Worm (Caenorhabditis elegans): ENCODE measurements around the gene mrpl-49.

Gene mrpl-49

ce11 chrV:12733465-12734248 is 5.2 kb downstream of the mrpl-49 start, which contains the start of the genes dhs-21 and xbx-9 (continued):
- peak; percentile 56 for TF ChIP-seq T20F7.1 (GFP tag; optimal IDR thresholded peaks at IDR 0.05)
- no peak for TF ChIP-seq pha-4 (GFP tag; IDR thresholded peaks at IDR 0.05)
- TF ChIP-seq pha-4 (tag; optimal IDR thresholded peaks at IDR 0.05): no peak
- TF ChIP-seq F49E8.2 (tag; optimal IDR thresholded peaks at IDR 0.05; ENCODE audit: borderline replicate concordance): no peak
- TF ChIP-seq daf-12 (tag; optimal IDR thresholded peaks at IDR 0.05): no peak
- peak; percentile 19 for TF ChIP-seq mes-2 (tag; optimal IDR thresholded peaks at IDR 0.05; ENCODE audit: poor library complexity, severe bottlenecking)
- TF ChIP-seq mdt-29 (GFP tag; IDR thresholded peaks at IDR 0.05): no peak
- TF ChIP-seq duxl-1 (tag; optimal IDR thresholded peaks at IDR 0.05; ENCODE audit: poor library complexity): no peak
- TF ChIP-seq ceh-20 (GFP tag; IDR thresholded peaks at IDR 0.05): no peak
- peak; percentile 30 for TF ChIP-seq nhr-10 (tag; optimal IDR thresholded peaks at IDR 0.05)
- TF ChIP-seq nhr-48 (tag; optimal IDR thresholded peaks at IDR 0.05): no peak
- no peak for TF ChIP-seq ceh-62 (tag; optimal IDR thresholded peaks at IDR 0.05)
- no peak for TF ChIP-seq lim-7 (GFP tag; IDR thresholded peaks at IDR 0.05)
- TF ChIP-seq nhr-42 (GFP tag; IDR thresholded peaks at IDR 0.05): no peak
- no peak for TF ChIP-seq ztf-11 (tag; optimal IDR thresholded peaks at IDR 0.05)
- no peak for TF ChIP-seq spr-3 (GFP tag; optimal IDR thresholded peaks at IDR 0.05)
- TF ChIP-seq hlh-30 (tag; optimal IDR thresholded peaks at IDR 0.05; ENCODE audit: insufficient read depth): peak; percentile 65
- peak; percentile 35 for TF ChIP-seq mxl-3 (GFP tag; optimal IDR thresholded peaks at IDR 0.05)
- no peak for TF ChIP-seq lin-13 (GFP tag; optimal IDR thresholded peaks at IDR 0.05)
- no peak for TF ChIP-seq ceh-28 (tag; optimal IDR thresholded peaks at IDR 0.05)

- no peak for TF ChIP-seq T20F7.1 (GFP tag; optimal IDR thresholded peaks at IDR 0.05)
- TF ChIP-seq hif-1 (tag; optimal IDR thresholded peaks at IDR 0.05): no peak
- 0 out of 2 replicates have a peak, but pooled peaks have one; percentile 59 for TF ChIP-seq daf-19 (GFP tag; conservative IDR thresholded peaks at IDR 0.05)
- TF ChIP-seq hlh-11 (tag; optimal IDR thresholded peaks at IDR 0.05): peak; percentile 8
- TF ChIP-seq spr-1 (tag; optimal IDR thresholded peaks at IDR 0.05): no peak
- TF ChIP-seq set-16 (GFP tag; IDR thresholded peaks at IDR 0.05): peak; percentile 58; the same call in 1 of the 2 replicates
- no peak for TF ChIP-seq saeg-2 (GFP tag; IDR thresholded peaks at IDR 0.05)
Observed at ce11 chrV:12736166-12736753, 7.8 kb downstream of the mrpl-49 start, which contains the start of gene cky-1. cky-1 (plus strand) TSS chrV:12736703.

ce11 chrV:12741684-12742083 is 13.3 kb downstream of the mrpl-49 start, which contains the start of gene hrg-7:
hrg-7 (plus strand) TSS chrV:12742041.
- TF ChIP-seq madf-5 (GFP tag; IDR thresholded peaks at IDR 0.05) (no peak), fkh-10 (GFP tag; optimal IDR thresholded peaks at IDR 0.05) (no peak), aly-2 (tag; optimal IDR thresholded peaks at IDR 0.05) (no peak), set-16 (GFP tag; IDR thresholded peaks at IDR 0.05) (no peak), hlh-30 (tag; optimal IDR thresholded peaks at IDR 0.05; ENCODE audit: insufficient read depth) (no peak), madf-9 (GFP tag; conservative IDR thresholded peaks at IDR 0.05) (no peak), lsy-2 (tag; optimal IDR thresholded peaks at IDR 0.05) (peak in 1 of 2 experiments; percentile 10), ceh-32 (tag; optimal IDR thresholded peaks at IDR 0.05; ENCODE audit: poor library complexity) (no peak), lir-3 (tag; optimal IDR thresholded peaks at IDR 0.05) (no peak), mxl-3 (GFP tag; optimal IDR thresholded peaks at IDR 0.05) (no peak), F49E8.2 (tag; optimal IDR thresholded peaks at IDR 0.05; ENCODE audit: borderline replicate concordance) (no peak), mep-1 (tag; optimal IDR thresholded peaks at IDR 0.05) (peak; percentile 10), T26A8.4 (GFP tag; IDR thresholded peaks at IDR 0.05) (no peak), zag-1 (tag; optimal IDR thresholded peaks at IDR 0.05) (no peak), nhr-48 (tag; optimal IDR thresholded peaks at IDR 0.05) (no peak), arid-1 (GFP tag; conservative IDR thresholded peaks at IDR 0.05) (no peak), ZK337.2 (GFP tag; IDR thresholded peaks at IDR 0.05) (no peak), nhr-6 (tag; optimal IDR thresholded peaks at IDR 0.05) (peak; percentile 40), dmd-6 (GFP tag; IDR thresholded peaks at IDR 0.05) (peak; percentile 39; the same call in 1 of the 2 replicates), nhr-28 (tag; optimal IDR thresholded peaks at IDR 0.05) (peak; percentile 69), unc-62 (GFP tag; optimal IDR thresholded peaks at IDR 0.05 in 1 of 2) (no peak), unc-62 (tag; optimal IDR thresholded peaks at IDR 0.05) (no peak), pqm-1 (tag; optimal IDR thresholded peaks at IDR 0.05) (peak; percentile 81), Y5F2A.4 (GFP tag; optimal IDR thresholded peaks at IDR 0.05) (no peak), mxl-2 (GFP tag; conservative IDR thresholded peaks at IDR 0.05) (no peak)
